Worm (Caenorhabditis elegans): Measurements from ENCODE around the gene C18D11.9.

DNA sequence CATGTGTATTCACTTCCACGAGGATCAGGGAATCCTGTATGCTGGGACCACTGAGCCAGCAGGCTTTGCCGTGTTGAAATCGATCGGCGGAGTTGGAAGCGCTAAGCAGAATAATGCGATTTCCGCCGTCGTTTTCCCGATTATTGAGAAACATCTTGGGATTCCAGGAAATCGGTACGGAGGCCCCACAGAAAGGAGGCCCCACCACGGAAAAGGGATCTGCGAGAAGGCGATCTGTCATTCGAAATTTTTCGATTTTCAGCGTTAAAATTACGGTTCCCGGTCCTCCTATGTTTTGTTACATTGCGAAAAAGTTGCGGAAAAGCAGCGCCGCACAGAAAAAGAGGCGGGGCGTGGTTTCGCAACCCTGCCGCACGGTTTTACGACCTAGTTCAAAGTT, 39.4 kb downstream of the C18D11.9 start:
- TF ChIP-seq hlh-30 (tag; optimal IDR thresholded peaks at IDR 0.05; ENCODE audit: insufficient read depth) (no peak), lin-39 (tag; optimal IDR thresholded peaks at IDR 0.05) (no peak), pha-4 (GFP tag; IDR thresholded peaks at IDR 0.05) (no peak), pha-4 (tag; optimal IDR thresholded peaks at IDR 0.05) (no peak), duxl-1 (tag; optimal IDR thresholded peaks at IDR 0.05; ENCODE audit: poor library complexity) (no peak), mes-2 (tag; optimal IDR thresholded peaks at IDR 0.05; ENCODE audit: poor library complexity, severe bottlenecking) (peak; percentile 47), ceh-82 (tag; optimal IDR thresholded peaks at IDR 0.05) (no peak)

Measured in whole organism, L4 larva.